Worm (Caenorhabditis elegans) whole organism, L3 larva: ENCODE results near the gene acr-7.

Experiments
- R02D3.7 ChIP-seq: fragments of 150-350 bp; optimal IDR thresholded peaks from 2 replicates; lab custom pipeline; 2014; ENCODE audit warnings: missing biosample characterization, missing genetic modification characterization
- ama-1 ChIP-seq: fragments of 150-350 bp; optimal IDR thresholded peaks from 2 replicates; lab custom pipeline; 2018
- elt-1 ChIP-seq: fragments of 150-350 bp; optimal IDR thresholded peaks from 2 replicates; lab custom pipeline; 2014; ENCODE audit warnings: missing biosample characterization, missing genetic modification characterization
- fos-1 ChIP-seq: fragments of 150-350 bp; optimal IDR thresholded peaks from 2 replicates; lab custom pipeline; 2014; ENCODE audit warnings: missing biosample characterization, missing genetic modification characterization
- mdl-1 ChIP-seq: fragments of 150-350 bp; optimal IDR thresholded peaks from 2 replicates; lab custom pipeline; 2014; ENCODE audit warnings: missing biosample characterization, missing genetic modification characterization
- nhr-11 ChIP-seq: fragments of 150-350 bp; optimal IDR thresholded peaks from 2 replicates; lab custom pipeline; 2014; ENCODE audit warnings: missing biosample characterization, missing genetic modification characterization
- nhr-12 ChIP-seq: fragments of 150-350 bp; optimal IDR thresholded peaks from 2 replicates; lab custom pipeline; 2014; ENCODE audit warnings: missing biosample characterization, missing genetic modification characterization
- nhr-28 ChIP-seq: fragments of 150-350 bp; optimal IDR thresholded peaks from 2 replicates; lab custom pipeline; 2014; ENCODE audit warnings: missing biosample characterization, missing genetic modification characterization
- nhr-43 ChIP-seq: sonication (generic microtip); optimal IDR thresholded peaks from 2 replicates; lab custom pipeline; 2016; ENCODE audit warnings: mild to moderate bottlenecking, missing genetic modification characterization, missing compliant biosample characterization; ENCODE audit not compliant: poor library complexity, severe bottlenecking
- nhr-76 ChIP-seq: fragments of 150-350 bp; sonication (generic microtip); optimal IDR thresholded peaks from 5 replicates; lab custom pipeline; 2014; ENCODE audit warnings: missing biosample characterization, missing genetic modification characterization
- pha-4 ChIP-seq: fragments of 150-350 bp; optimal IDR thresholded peaks from 2 replicates; lab custom pipeline; 2014; ENCODE audit warnings: missing biosample characterization, missing genetic modification reagents, missing genetic modification characterization
- unc-62 ChIP-seq: fragments of 150-350 bp; sonication (generic microtip); optimal IDR thresholded peaks from 4 replicates; lab custom pipeline; 2014; ENCODE audit warnings: missing biosample characterization, missing genetic modification reagents, missing genetic modification characterization
- zag-1 ChIP-seq: fragments of 150-350 bp; optimal IDR thresholded peaks from 2 replicates; lab custom pipeline; 2014; ENCODE audit warnings: missing biosample characterization, missing genetic modification characterization
- ztf-4 ChIP-seq: fragments of 150-350 bp; optimal IDR thresholded peaks from 2 replicates; lab custom pipeline; 2014; ENCODE audit warnings: missing biosample characterization, missing genetic modification characterization

DNA sequence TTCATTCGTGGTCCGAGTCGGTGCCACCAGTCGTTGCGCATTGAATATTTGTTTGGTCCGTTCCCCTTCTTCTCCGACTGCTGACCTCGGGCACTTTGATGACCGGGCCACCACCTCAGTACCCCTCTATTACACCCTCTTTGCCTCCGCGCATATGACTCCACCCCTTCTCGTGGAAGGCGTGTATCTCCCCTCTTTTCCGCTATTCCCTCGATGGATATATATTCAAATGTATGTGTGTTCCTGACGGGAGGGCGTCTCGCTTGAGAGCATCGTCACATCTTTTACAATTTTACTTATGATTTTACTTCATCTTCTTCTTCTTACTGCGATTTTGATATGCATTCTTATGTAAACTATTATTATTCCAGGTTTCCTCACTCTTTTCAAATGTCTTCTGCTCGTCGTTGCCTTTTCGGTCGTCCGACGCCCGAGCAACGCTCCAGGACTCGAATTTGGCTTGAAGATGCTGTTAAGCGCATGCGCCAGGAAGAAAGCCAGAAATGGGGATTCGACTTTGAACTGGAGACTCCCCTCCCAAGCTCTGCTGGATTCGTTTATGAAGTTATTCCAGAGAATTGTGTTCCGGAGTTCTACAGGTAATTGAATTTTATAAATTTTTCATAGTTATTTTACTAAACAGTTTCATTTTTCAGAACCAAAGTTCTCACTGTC lies 38.6 kb downstream of the acr-7 start, which contains the start of gene cki-1:
- TF ChIP-seq nhr-12 (tag; lab: Kevin White, UChicago) = no peak
- TF ChIP-seq unc-62 (GFP tag; lab: Kevin White, UChicago) = no peak
- no peak for TF ChIP-seq R02D3.7 (tag; lab: Kevin White, UChicago)
- no peak for TF ChIP-seq zag-1 (tag; lab: Kevin White, UChicago)
- TF ChIP-seq nhr-43 (tag; lab: Kevin White, UChicago) = no peak
- no peak for TF ChIP-seq nhr-11
- TF ChIP-seq nhr-76 (tag; lab: Kevin White, UChicago) = no peak
- TF ChIP-seq ztf-4 (tag; lab: Kevin White, UChicago) = no peak
- TF ChIP-seq nhr-28 = no peak
- TF ChIP-seq pha-4 = no peak
- TF ChIP-seq elt-1 = no peak
- TF ChIP-seq mdl-1 (tag; lab: Kevin White, UChicago) = no peak
- TF ChIP-seq ama-1 (lab: Kevin White, UChicago) = no peak
- TF ChIP-seq fos-1 (tag; lab: Kevin White, UChicago) = no peak
